Worm (Caenorhabditis elegans) whole organism, L4 larva: ENCODE measurements around the gene let-754.
A peak's percentile ranks its signal among the peaks of the same experiment; 100 is the strongest.

Experiments
- D1046.2 ChIP-seq: fragments of 200-800 bp; sonication (Bioruptor generic); IDR thresholded peaks from 2 replicates; pipeline ENCODE4 v1.3.6; 2022; ENCODE audit warnings: missing genetic modification characterization, missing compliant biosample characterization
- ama-1 ChIP-seq: fragments of 150-350 bp; optimal IDR thresholded peaks from 2 replicates; lab custom pipeline; 2014; ENCODE audit warnings: inconsistent platforms, mixed read lengths
- ceh-20 ChIP-seq: fragments of 200-800 bp; sonication (Bioruptor generic); IDR thresholded peaks from 2 replicates; pipeline ENCODE4 v1.3.6; 2022; ENCODE audit warnings: missing genetic modification reagents, missing genetic modification characterization, missing compliant biosample characterization
- ceh-82 ChIP-seq: sonication (generic microtip); optimal IDR thresholded peaks from 2 replicates; lab custom pipeline; 2017; ENCODE audit warnings: missing biosample characterization, missing genetic modification characterization
- lin-13 ChIP-seq: fragments of 150-350 bp; optimal IDR thresholded peaks from 2 replicates; lab custom pipeline; 2014; ENCODE audit warnings: missing biosample characterization, missing genetic modification reagents, missing genetic modification characterization
- lsy-2 ChIP-seq, 2 experiments: fragments of 150-350 bp in 1 of 2; sonication (generic microtip) in 1 of 2; optimal IDR thresholded peaks; 2 replicates each; lab custom pipeline; 2014 to 2017; ENCODE audit warnings: missing biosample characterization in 2 of 2, missing genetic modification characterization in 2 of 2
- madf-5 ChIP-seq, 2 experiments: fragments of 200-800 bp; sonication (Bioruptor generic); IDR thresholded peaks; 2 replicates each; pipeline ENCODE4 v1.3.6; 2022; ENCODE audit warnings: missing compliant biosample characterization in 2 of 2, missing genetic modification characterization in 2 of 2
- nhr-102 ChIP-seq: sonication (generic microtip); optimal IDR thresholded peaks from 2 replicates; lab custom pipeline; 2016; ENCODE audit warnings: mild to moderate bottlenecking, missing genetic modification characterization, moderate library complexity, missing compliant biosample characterization
- nhr-11 ChIP-seq: fragments of 150-350 bp; optimal IDR thresholded peaks from 2 replicates; lab custom pipeline; 2014; ENCODE audit warnings: missing biosample characterization, missing genetic modification characterization
- snpc-4 ChIP-seq: fragments of 150-350 bp; optimal IDR thresholded peaks from 2 replicates; lab custom pipeline; 2014; ENCODE audit warnings: missing biosample characterization, missing genetic modification characterization
- unc-130 ChIP-seq: sonication (generic microtip); optimal IDR thresholded peaks from 2 replicates; lab custom pipeline; 2016; ENCODE audit warnings: missing genetic modification reagents, missing genetic modification characterization, missing compliant biosample characterization
- unc-39 ChIP-seq: sonication (generic microtip); optimal IDR thresholded peaks from 2 replicates; lab custom pipeline; 2017; ENCODE audit warnings: missing biosample characterization, missing genetic modification characterization
- vab-7 ChIP-seq: fragments of 200-800 bp; sonication (Bioruptor generic); IDR thresholded peaks from 2 replicates; pipeline ENCODE4 v1.3.6; 2022; ENCODE audit warnings: missing genetic modification reagents, missing genetic modification characterization, missing compliant biosample characterization

DNA sequence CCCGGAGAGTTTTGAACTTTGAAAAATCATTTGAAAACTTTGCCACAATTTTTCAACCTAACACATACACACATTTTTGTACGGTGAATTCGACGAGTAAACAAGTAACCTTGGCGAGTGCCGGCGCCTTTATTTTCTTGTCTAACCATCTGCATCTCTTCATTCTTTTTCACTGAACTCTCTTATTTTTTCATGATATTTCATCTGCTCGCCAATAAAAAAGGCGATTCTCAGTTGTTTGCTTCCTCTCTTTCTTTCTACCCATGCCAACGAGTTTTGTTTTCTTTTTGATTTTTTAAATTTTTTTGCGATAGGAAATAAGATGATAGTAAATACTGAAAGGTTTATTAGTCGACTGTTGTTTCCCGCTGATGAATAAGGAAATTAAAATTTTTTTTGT lies 25.6 kb upstream of the let-754 start:
- no peak for TF ChIP-seq snpc-4 (tag; lab: Kevin White, UChicago)
- no peak for TF ChIP-seq ceh-82
- TF ChIP-seq nhr-11 (tag; lab: Kevin White, UChicago), result no peak
- no peak for TF ChIP-seq unc-39 (tag; lab: Kevin White, UChicago)
- no peak for TF ChIP-seq D1046.2 (GFP tag; lab: Robert Waterston, UW)
- no peak for TF ChIP-seq lin-13 (GFP tag; lab: Kevin White, UChicago)
- no peak for TF ChIP-seq unc-130
- TF ChIP-seq lsy-2 (tag; optimal IDR thresholded peaks at IDR 0.05; lab: Kevin White, UChicago), result peak in 1 of 2 experiments; percentile 44
- TF ChIP-seq ama-1 (lab: Kevin White, UChicago), result no peak
- no peak for TF ChIP-seq madf-5 (GFP tag; IDR thresholded peaks at IDR 0.05; lab: Robert Waterston, UW)
- TF ChIP-seq vab-7 (GFP tag; lab: Robert Waterston, UW), result no peak
- TF ChIP-seq ceh-20 (GFP tag; lab: Robert Waterston, UW), result no peak
- TF ChIP-seq nhr-102 (tag; lab: Kevin White, UChicago), result no peak
